Fruit fly (Drosophila melanogaster): Measurements from ENCODE around the gene CG5194.
A peak's percentile ranks its signal among the peaks of the same experiment; 100 is the strongest.

Gene CG5194

dm6 chr3L:8978678-8979413 is 30.8 kb downstream of the CG5194 start (continued):
- TF ChIP-seq lbe (GFP tag; optimal IDR thresholded peaks at IDR 0.05) (no peak), lilli (GFP tag; optimal IDR thresholded peaks at IDR 0.05) (peak; percentile 28), CG8388 (GFP tag; optimal IDR thresholded peaks at IDR 0.05) (peak; percentile 5), tll (GFP tag; optimal IDR thresholded peaks at IDR 0.05) (no peak), sens (GFP tag) (peak; percentile 85), gsb-n (tag; optimal IDR thresholded peaks at IDR 0.05) (no peak), CG15601 (tag; optimal IDR thresholded peaks at IDR 0.05) (no peak), CG34224 (GFP tag; IDR thresholded peaks at IDR 0.05; ENCODE audit: partially characterized antibody) (peak; percentile 73), mam (GFP tag; optimal IDR thresholded peaks at IDR 0.05) (no peak), Side (GFP tag; optimal IDR thresholded peaks at IDR 0.05) (no peak), cato (GFP tag; optimal IDR thresholded peaks at IDR 0.05; ENCODE audit: borderline replicate concordance) (no peak), H15 (GFP tag; IDR thresholded peaks at IDR 0.05) (no peak), CG32767 (GFP tag; IDR thresholded peaks at IDR 0.05) (no peak), CG13894 (tag; optimal IDR thresholded peaks at IDR 0.05) (no peak), Doc2 (GFP tag; IDR thresholded peaks at IDR 0.05) (0 out of 2 replicates have a peak, but pooled peaks have one; percentile 18), az2 (GFP tag; optimal IDR thresholded peaks at IDR 0.05) (peak; percentile 40), CG8944 (GFP tag; optimal IDR thresholded peaks at IDR 0.05) (no peak), wek (GFP tag; optimal IDR thresholded peaks at IDR 0.05) (no peak), bowl (GFP tag; IDR thresholded peaks at IDR 0.05) (no peak), kah (GFP tag; optimal IDR thresholded peaks at IDR 0.05) (peak; percentile 42), Deaf1 (tag; optimal IDR thresholded peaks at IDR 0.05) (no peak), Vsx1 (GFP tag; optimal IDR thresholded peaks at IDR 0.05) (no peak), CG1832 (GFP tag; optimal IDR thresholded peaks at IDR 0.05) (no peak), Sry-δ (GFP tag; optimal IDR thresholded peaks at IDR 0.05) (no peak), CG14710 (tag; optimal IDR thresholded peaks at IDR 0.05) (no peak), pan (optimal IDR thresholded peaks at IDR 0.05) (no peak), pan (GFP tag; optimal IDR thresholded peaks at IDR 0.05 in 1 of 2, IDR thresholded peaks at IDR 0.05 in 1 of 2) (peak in 1 of 2 experiments; percentile 26), CG30403 (GFP tag; optimal IDR thresholded peaks at IDR 0.05) (peak; percentile 10), Fer2 (tag; optimal IDR thresholded peaks at IDR 0.05) (no peak), btn (GFP tag; optimal IDR thresholded peaks at IDR 0.05) (no peak), CG7372 (GFP tag; IDR thresholded peaks at IDR 0.05) (no peak), dysf (GFP tag; IDR thresholded peaks at IDR 0.05) (no peak), Meics (GFP tag; optimal IDR thresholded peaks at IDR 0.05) (no peak), Hey (tag; optimal IDR thresholded peaks at IDR 0.05) (no peak), CG18476 (GFP tag; optimal IDR thresholded peaks at IDR 0.05) (no peak), repo (GFP tag; optimal IDR thresholded peaks at IDR 0.05) (no peak), tup (GFP tag; optimal IDR thresholded peaks at IDR 0.05) (no peak), ash1 (GFP tag; optimal IDR thresholded peaks at IDR 0.05) (no peak), z (GFP tag; IDR thresholded peaks at IDR 0.05) (no peak), CG9876 (GFP tag; optimal IDR thresholded peaks at IDR 0.05) (no peak), cg (GFP tag; optimal IDR thresholded peaks at IDR 0.05) (peak; percentile 92), luna (GFP tag; optimal IDR thresholded peaks at IDR 0.05) (no peak), CG2129 (GFP tag; IDR thresholded peaks at IDR 0.05; ENCODE audit: partially characterized antibody) (no peak), CG1647 (GFP tag; optimal IDR thresholded peaks at IDR 0.05) (no peak), fd64A (GFP tag; optimal IDR thresholded peaks at IDR 0.05) (no peak), zf30C (GFP tag; optimal IDR thresholded peaks at IDR 0.05) (no peak), lov (optimal IDR thresholded peaks at IDR 0.05) (no peak), lov (GFP tag; IDR thresholded peaks at IDR 0.05) (no peak), CG17912 (GFP tag; optimal IDR thresholded peaks at IDR 0.05) (no peak), CG16815 (GFP tag; optimal IDR thresholded peaks at IDR 0.05) (no peak)

Measured in whole organism, embryonic.